Worm (Caenorhabditis elegans): ENCODE results near the gene asb-2.

The asb-2 gene

DNA sequence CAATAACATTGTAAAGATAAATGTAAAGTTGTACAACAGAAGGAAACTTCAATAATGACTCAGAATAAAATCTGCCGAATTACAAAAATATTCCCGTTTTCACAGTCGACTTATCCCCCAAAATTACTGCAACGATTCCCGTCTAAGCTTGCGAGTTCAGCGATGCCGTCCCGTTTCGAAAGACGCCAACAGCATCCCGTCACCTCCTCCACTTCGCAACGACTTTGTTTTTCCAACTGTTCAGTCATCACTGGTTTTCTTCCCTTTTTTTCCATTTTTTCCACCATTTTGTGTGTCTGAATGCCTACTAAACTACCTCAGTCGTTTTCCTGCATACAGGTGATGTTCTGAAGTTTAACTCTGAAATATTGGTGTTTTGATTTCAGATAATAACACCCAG lies 28.9 kb upstream of the asb-2 start, which contains the start of gene F15A8.1:
Gene F15A8.1, plus strand, starts transcription at position 301 of the 400 bp plus-strand sequence.
- TF ChIP-seq klf-2 (GFP tag; conservative IDR thresholded peaks at IDR 0.05) = no peak
- TF ChIP-seq ztf-29 (GFP tag; IDR thresholded peaks at IDR 0.05) = no peak
- no peak for TF ChIP-seq tab-1 (GFP tag; IDR thresholded peaks at IDR 0.05)
- TF ChIP-seq ztf-23 (GFP tag; IDR thresholded peaks at IDR 0.05) = no peak
- TF ChIP-seq ref-1 (GFP tag; conservative IDR thresholded peaks at IDR 0.05) = no peak
- no peak for TF ChIP-seq flt-1 (GFP tag; IDR thresholded peaks at IDR 0.05)
- no peak for TF ChIP-seq T22C8.4 (GFP tag; IDR thresholded peaks at IDR 0.05)
- TF ChIP-seq med-1 (GFP tag; optimal IDR thresholded peaks at IDR 0.05; ENCODE audit: insufficient read depth) = no peak
- no peak for TF ChIP-seq cog-1 (tag; optimal IDR thresholded peaks at IDR 0.05)

DNA sequence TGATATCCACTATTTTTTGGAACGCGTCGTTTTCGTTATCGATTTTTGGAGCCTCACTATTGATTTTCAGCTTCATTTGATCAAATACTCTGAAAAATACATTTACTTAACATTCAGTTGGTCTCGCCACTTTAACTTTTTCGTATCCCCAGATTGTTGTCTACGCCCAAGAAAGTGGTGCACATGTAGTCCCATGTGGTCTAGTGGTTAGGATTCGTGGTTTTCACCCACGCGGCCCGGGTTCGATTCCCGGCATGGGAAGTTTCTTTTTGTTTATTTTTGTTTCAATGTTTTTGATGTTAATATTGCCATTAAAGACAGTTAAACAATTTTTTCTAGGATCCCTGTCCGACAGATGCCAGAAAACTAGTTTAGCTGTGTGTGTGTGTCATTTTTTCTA lies 25.5 kb upstream of the asb-2 start:
- peak; percentile 58 for TF ChIP-seq ref-1 (GFP tag; conservative IDR thresholded peaks at IDR 0.05)
- TF ChIP-seq tab-1 (GFP tag; IDR thresholded peaks at IDR 0.05) = peak; percentile 92
- peak; percentile 93 for TF ChIP-seq flt-1 (GFP tag; IDR thresholded peaks at IDR 0.05)
- TF ChIP-seq ztf-23 (GFP tag; IDR thresholded peaks at IDR 0.05) = peak; percentile 81
- peak; percentile 75 for TF ChIP-seq T22C8.4 (GFP tag; IDR thresholded peaks at IDR 0.05)
- peak; percentile 63 for TF ChIP-seq cog-1 (tag; optimal IDR thresholded peaks at IDR 0.05)
- peak; percentile 55 for TF ChIP-seq med-1 (GFP tag; optimal IDR thresholded peaks at IDR 0.05; ENCODE audit: insufficient read depth)
- peak; percentile 86; the same call in 1 of the 2 replicates for TF ChIP-seq ztf-29 (GFP tag; IDR thresholded peaks at IDR 0.05)
- TF ChIP-seq klf-2 (GFP tag; conservative IDR thresholded peaks at IDR 0.05) = peak; percentile 72; the same call in 1 of the 2 replicates

DNA sequence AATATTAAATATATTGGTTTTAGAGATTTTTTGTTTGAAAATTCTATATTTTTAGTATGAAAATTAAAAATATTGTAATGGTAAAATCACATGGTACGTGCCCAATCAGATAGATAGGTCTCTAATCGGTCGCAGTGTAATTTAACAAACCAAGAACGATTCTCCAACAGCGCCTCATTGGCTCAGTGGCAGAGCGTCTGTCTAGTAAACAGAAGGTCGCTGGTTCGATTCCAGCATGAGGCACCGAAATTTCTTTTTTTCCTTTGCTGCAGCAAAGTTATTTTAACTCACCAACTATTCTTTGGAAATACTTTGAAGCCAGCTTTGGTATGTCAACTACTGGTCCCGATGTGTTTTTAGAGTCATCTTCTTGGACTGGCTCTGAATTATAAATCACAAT lies 24.7 kb upstream of the asb-2 start:
- no peak for TF ChIP-seq T22C8.4 (GFP tag; IDR thresholded peaks at IDR 0.05)
- peak; percentile 66 for TF ChIP-seq ztf-23 (GFP tag; IDR thresholded peaks at IDR 0.05)
- TF ChIP-seq flt-1 (GFP tag; IDR thresholded peaks at IDR 0.05) = peak; percentile 87
- no peak for TF ChIP-seq ref-1 (GFP tag; conservative IDR thresholded peaks at IDR 0.05)
- TF ChIP-seq med-1 (GFP tag; optimal IDR thresholded peaks at IDR 0.05; ENCODE audit: insufficient read depth) = no peak
- 0 out of 2 replicates have a peak, but pooled peaks have one; percentile 41 for TF ChIP-seq klf-2 (GFP tag; conservative IDR thresholded peaks at IDR 0.05)
- TF ChIP-seq tab-1 (GFP tag; IDR thresholded peaks at IDR 0.05) = no peak

DNA sequence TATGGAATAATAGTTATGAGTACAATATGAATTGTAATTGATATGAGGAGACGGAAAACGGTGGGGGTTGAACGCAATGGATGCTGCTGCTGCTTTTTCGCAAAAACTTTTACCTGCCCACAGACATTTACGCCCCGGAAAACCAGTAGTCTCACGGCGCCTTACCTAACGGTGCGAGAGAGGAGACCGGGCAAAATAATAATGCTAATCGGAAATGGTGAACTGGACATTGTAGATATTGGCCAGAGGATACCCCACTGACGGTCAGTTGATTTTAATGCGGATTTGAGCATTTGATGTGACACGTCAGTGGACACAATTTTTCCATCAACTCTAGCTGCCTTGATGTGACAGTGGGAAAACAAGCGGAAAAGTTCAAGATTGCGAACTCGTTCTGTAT lies 21.3 kb upstream of the asb-2 start, which contains the start of gene mltn-13:
Gene mltn-13, minus strand, starts transcription at position 101 of the 400 bp plus-strand sequence.
- TF ChIP-seq klf-2 (GFP tag; conservative IDR thresholded peaks at IDR 0.05) = no peak
- TF ChIP-seq cog-1 (tag; optimal IDR thresholded peaks at IDR 0.05) = no peak
- no peak for TF ChIP-seq flt-1 (GFP tag; IDR thresholded peaks at IDR 0.05)
- no peak for TF ChIP-seq ztf-29 (GFP tag; IDR thresholded peaks at IDR 0.05)
- TF ChIP-seq tab-1 (GFP tag; IDR thresholded peaks at IDR 0.05) = no peak
- TF ChIP-seq T22C8.4 (GFP tag; IDR thresholded peaks at IDR 0.05) = no peak
- TF ChIP-seq ref-1 (GFP tag; conservative IDR thresholded peaks at IDR 0.05) = no peak
- no peak for TF ChIP-seq med-1 (GFP tag; optimal IDR thresholded peaks at IDR 0.05; ENCODE audit: insufficient read depth)
- no peak for TF ChIP-seq ztf-23 (GFP tag; IDR thresholded peaks at IDR 0.05)

DNA sequence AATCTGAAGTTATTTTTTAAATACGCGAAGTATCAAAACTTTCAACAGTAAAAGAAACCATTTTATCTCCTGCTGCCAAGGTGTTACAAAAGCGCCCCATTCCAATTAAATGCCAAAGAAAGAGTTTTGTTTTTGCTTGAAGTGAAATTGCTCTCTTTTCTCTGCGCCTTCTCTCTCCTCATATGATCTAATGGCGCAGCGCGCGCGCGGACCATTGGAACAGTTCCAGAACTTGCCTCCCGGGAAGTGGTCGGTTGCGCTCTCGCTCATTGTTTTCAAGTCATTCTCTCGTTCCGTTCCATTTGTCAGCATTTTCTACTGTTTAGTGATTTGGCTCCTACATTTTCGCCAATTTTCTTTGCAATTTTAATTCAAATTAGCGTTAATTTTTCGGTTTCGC lies 17.6 kb upstream of the asb-2 start:
- no peak for TF ChIP-seq ztf-23 (GFP tag; IDR thresholded peaks at IDR 0.05)
- no peak for TF ChIP-seq med-1 (GFP tag; optimal IDR thresholded peaks at IDR 0.05; ENCODE audit: insufficient read depth)
- TF ChIP-seq tab-1 (GFP tag; IDR thresholded peaks at IDR 0.05) = no peak
- TF ChIP-seq ref-1 (GFP tag; conservative IDR thresholded peaks at IDR 0.05) = no peak
- no peak for TF ChIP-seq ztf-29 (GFP tag; IDR thresholded peaks at IDR 0.05)
- no peak for TF ChIP-seq cog-1 (tag; optimal IDR thresholded peaks at IDR 0.05)
- no peak for TF ChIP-seq flt-1 (GFP tag; IDR thresholded peaks at IDR 0.05)
- TF ChIP-seq T22C8.4 (GFP tag; IDR thresholded peaks at IDR 0.05) = no peak
- TF ChIP-seq klf-2 (GFP tag; conservative IDR thresholded peaks at IDR 0.05) = no peak

DNA sequence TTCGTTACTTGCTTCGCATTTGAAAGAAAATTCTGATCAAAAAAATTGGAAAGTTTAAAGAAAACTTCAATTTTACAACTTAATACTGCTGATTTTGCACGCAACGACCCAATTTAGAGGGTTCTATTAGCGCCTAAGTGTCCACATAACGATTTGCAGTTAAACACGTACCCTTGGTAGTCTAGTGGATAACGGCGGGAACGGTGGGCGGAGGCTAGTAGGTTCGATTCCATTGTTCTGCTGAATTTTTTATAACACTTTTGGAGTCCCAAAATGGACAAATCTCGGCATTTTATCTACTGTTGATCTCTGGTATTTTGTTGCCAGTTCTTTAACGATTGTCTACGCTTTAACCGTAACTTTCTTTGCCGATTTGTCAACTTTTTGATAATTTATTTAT lies 16.5 kb upstream of the asb-2 start:
- TF ChIP-seq klf-2 (GFP tag; conservative IDR thresholded peaks at IDR 0.05) = no peak
- no peak for TF ChIP-seq med-1 (GFP tag; optimal IDR thresholded peaks at IDR 0.05; ENCODE audit: insufficient read depth)
- TF ChIP-seq flt-1 (GFP tag; IDR thresholded peaks at IDR 0.05) = 0 out of 2 replicates have a peak, but pooled peaks have one; percentile 47
- no peak for TF ChIP-seq ztf-23 (GFP tag; IDR thresholded peaks at IDR 0.05)
- TF ChIP-seq ref-1 (GFP tag; conservative IDR thresholded peaks at IDR 0.05) = no peak
- TF ChIP-seq cog-1 (tag; optimal IDR thresholded peaks at IDR 0.05) = no peak

DNA sequence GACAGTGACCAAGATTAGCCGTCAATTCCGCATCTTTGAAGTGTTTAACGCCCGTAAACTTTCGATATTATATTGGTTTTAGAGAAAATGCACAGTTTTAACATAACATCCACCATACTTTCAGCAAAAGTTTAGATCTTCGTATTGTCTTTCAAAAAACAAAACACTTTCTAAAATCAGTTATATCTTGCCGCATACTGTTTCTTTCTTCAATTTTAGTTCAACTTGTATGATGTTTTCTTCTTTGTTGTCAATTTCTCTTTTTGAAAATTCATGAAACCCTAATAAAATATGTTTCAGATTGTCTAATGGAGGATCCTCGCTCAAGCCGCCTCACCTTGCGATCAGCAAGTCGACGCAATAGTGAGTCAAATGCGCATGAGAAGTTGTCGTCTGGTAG lies 15.7 kb upstream of the asb-2 start, which contains the start of gene F02E8.4:
Gene F02E8.4, plus strand, starts transcription at position 301 of the 400 bp plus-strand sequence.
- TF ChIP-seq ztf-29 (GFP tag; IDR thresholded peaks at IDR 0.05) (no peak), T22C8.4 (GFP tag; IDR thresholded peaks at IDR 0.05) (no peak), tab-1 (GFP tag; IDR thresholded peaks at IDR 0.05) (no peak), med-1 (GFP tag; optimal IDR thresholded peaks at IDR 0.05; ENCODE audit: insufficient read depth) (no peak), cog-1 (tag; optimal IDR thresholded peaks at IDR 0.05) (no peak), klf-2 (GFP tag; conservative IDR thresholded peaks at IDR 0.05) (no peak), ref-1 (GFP tag; conservative IDR thresholded peaks at IDR 0.05) (no peak), ztf-23 (GFP tag; IDR thresholded peaks at IDR 0.05) (no peak), flt-1 (GFP tag; IDR thresholded peaks at IDR 0.05) (no peak)

DNA sequence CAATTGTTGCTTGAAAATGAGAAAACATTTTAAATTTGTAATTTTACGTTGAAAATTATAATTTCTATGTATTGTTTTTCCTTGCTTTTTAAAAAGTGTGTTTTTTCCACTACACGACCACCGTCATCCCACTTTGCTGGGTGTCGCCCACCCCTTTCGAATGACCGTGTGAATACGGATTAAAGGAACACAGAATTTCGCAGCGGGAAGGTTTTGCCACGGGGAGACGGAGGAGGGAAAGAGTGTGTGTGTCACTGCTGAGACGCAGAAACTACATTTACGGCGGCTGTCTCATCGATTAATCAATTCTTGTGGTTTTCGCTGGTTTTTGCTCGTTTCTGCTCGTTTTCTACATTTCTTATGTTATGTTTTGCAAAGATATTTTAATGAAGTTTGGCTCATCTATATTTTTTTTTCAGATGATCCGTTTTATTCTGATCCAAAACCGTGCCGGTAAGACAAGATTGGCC lies 11.7 kb upstream of the asb-2 start, which contains the start of gene aps-2:
Gene aps-2, plus strand, starts transcription at position 420 of the 470 bp plus-strand sequence.
- no peak for TF ChIP-seq T22C8.4 (GFP tag; IDR thresholded peaks at IDR 0.05)
- no peak for TF ChIP-seq klf-2 (GFP tag; conservative IDR thresholded peaks at IDR 0.05)
- 0 out of 2 replicates have a peak, but pooled peaks have one; percentile 36 for TF ChIP-seq flt-1 (GFP tag; IDR thresholded peaks at IDR 0.05)
- no peak for TF ChIP-seq med-1 (GFP tag; optimal IDR thresholded peaks at IDR 0.05; ENCODE audit: insufficient read depth)
- 0 out of 2 replicates have a peak, but pooled peaks have one; percentile 39 for TF ChIP-seq tab-1 (GFP tag; IDR thresholded peaks at IDR 0.05)
- no peak for TF ChIP-seq ztf-23 (GFP tag; IDR thresholded peaks at IDR 0.05)

DNA sequence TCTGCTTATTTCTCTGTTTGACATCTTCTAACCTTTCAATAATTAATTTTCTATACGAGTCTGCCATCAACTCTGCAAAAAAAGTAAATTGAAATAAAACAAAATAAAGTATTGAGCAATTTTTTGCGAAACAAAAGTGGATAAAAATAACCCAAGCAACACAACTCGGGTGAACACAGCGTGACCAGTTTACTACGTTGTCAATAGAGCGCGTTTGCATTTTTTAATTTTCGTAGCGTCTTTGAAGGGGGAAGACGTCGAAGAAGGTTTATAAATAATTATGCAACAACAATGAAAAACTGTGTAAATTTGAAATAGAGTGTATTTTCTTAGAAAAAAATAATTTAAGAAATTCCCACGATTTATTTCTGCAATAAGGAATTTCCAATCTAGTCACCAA lies 7.2 kb upstream of the asb-2 start, which contains the start of gene atg-16.1:
Gene atg-16.1, minus strand, starts transcription at position 76 of the 400 bp plus-strand sequence.
- TF ChIP-seq ztf-23 (GFP tag; IDR thresholded peaks at IDR 0.05) (no peak), flt-1 (GFP tag; IDR thresholded peaks at IDR 0.05) (no peak), T22C8.4 (GFP tag; IDR thresholded peaks at IDR 0.05) (no peak), ref-1 (GFP tag; conservative IDR thresholded peaks at IDR 0.05) (no peak), ztf-29 (GFP tag; IDR thresholded peaks at IDR 0.05) (no peak), tab-1 (GFP tag; IDR thresholded peaks at IDR 0.05) (no peak), med-1 (GFP tag; optimal IDR thresholded peaks at IDR 0.05; ENCODE audit: insufficient read depth) (no peak), klf-2 (GFP tag; conservative IDR thresholded peaks at IDR 0.05) (no peak), cog-1 (tag; optimal IDR thresholded peaks at IDR 0.05) (no peak)

Data from whole organism, midembryonic.